Worm (Caenorhabditis elegans) whole organism, L1 larva: ENCODE results near the gene nlp-20.

ENCODE experiments used
- C04F5.9 ChIP-seq: sonication (generic microtip); optimal IDR thresholded peaks from 2 replicates; lab custom pipeline; 2016; ENCODE audit warnings: missing genetic modification characterization, missing compliant biosample characterization
- C34B4.2 ChIP-seq: sonication (generic microtip); optimal IDR thresholded peaks from 2 replicates; lab custom pipeline; 2017; ENCODE audit warnings: mild to moderate bottlenecking, missing genetic modification characterization, missing compliant biosample characterization
- F16B12.6 ChIP-seq: fragments of 150-350 bp; optimal IDR thresholded peaks from 2 replicates; lab custom pipeline; 2014; ENCODE audit warnings: missing biosample characterization, missing genetic modification characterization
- Y116A8C.19 ChIP-seq: sonication (generic microtip); optimal IDR thresholded peaks from 2 replicates; lab custom pipeline; 2016; ENCODE audit warnings: missing compliant biosample characterization, missing genetic modification characterization, borderline replicate concordance
- aha-1 ChIP-seq: fragments of 150-350 bp; optimal IDR thresholded peaks from 2 replicates; lab custom pipeline; 2014; ENCODE audit warnings: missing biosample characterization, missing genetic modification characterization
- alr-1 ChIP-seq: fragments of 200-800 bp; sonication (Bioruptor generic); optimal IDR thresholded peaks from 2 replicates; lab custom pipeline; 2018; ENCODE audit warnings: borderline replicate concordance, mild to moderate bottlenecking, missing genetic modification characterization, missing compliant biosample characterization
- ama-1 ChIP-seq: fragments of 150-350 bp; optimal IDR thresholded peaks from 2 replicates; lab custom pipeline; 2014
- blmp-1 ChIP-seq: fragments of 150-350 bp; optimal IDR thresholded peaks from 2 replicates; lab custom pipeline; 2014; ENCODE audit warnings: missing biosample characterization, missing genetic modification characterization
- ceh-82 ChIP-seq, 3 experiments: fragments of 150-350 bp in 1 of 3; sonication (generic microtip) in 2 of 3; optimal IDR thresholded peaks; 2 replicates each; lab custom pipeline; 2014 to 2017; ENCODE audit warnings: missing biosample characterization in 3 of 3, missing genetic modification characterization in 3 of 3
- ceh-88 ChIP-seq: fragments of 200-800 bp; sonication (Bioruptor generic); IDR thresholded peaks from 2 replicates; pipeline ENCODE4 v1.3.6; 2022; ENCODE audit warnings: missing genetic modification characterization, missing compliant biosample characterization
- ceh-90 ChIP-seq: sonication (generic microtip); optimal IDR thresholded peaks from 2 replicates; lab custom pipeline; 2016; ENCODE audit warnings: missing genetic modification characterization, missing compliant biosample characterization
- dpl-1 ChIP-seq, 3 experiments: fragments of 150-350 bp in 2 of 3; sonication (generic microtip) in 1 of 3; optimal IDR thresholded peaks; 2 replicates each; lab custom pipeline; 2014 to 2017; ENCODE audit warnings: missing biosample characterization in 3 of 3, missing genetic modification characterization in 3 of 3, missing genetic modification reagents in 3 of 3
- efl-1 ChIP-seq, 4 experiments: fragments of 150-350 bp; optimal IDR thresholded peaks in 3 of 4; peaks in 1 of 4; 1 replicate in 1 of 4; 2 replicates in 3 of 4; lab custom pipeline; 2014; ENCODE audit warnings: missing biosample characterization in 2 of 4, missing genetic modification characterization in 2 of 4, missing genetic modification reagents in 2 of 4
- efl-3 ChIP-seq: fragments of 200-800 bp; sonication (Bioruptor generic); optimal IDR thresholded peaks from 2 replicates; lab custom pipeline; 2018; ENCODE audit warnings: mild to moderate bottlenecking, missing genetic modification characterization, missing compliant biosample characterization
- ets-5 ChIP-seq: fragments of 200-800 bp; sonication (Bioruptor generic); IDR thresholded peaks from 2 replicates; pipeline ENCODE4 v1.3.6; 2022; ENCODE audit warnings: missing genetic modification characterization, missing compliant biosample characterization
- fkh-10 ChIP-seq: sonication (generic microtip); optimal IDR thresholded peaks from 2 replicates; lab custom pipeline; 2017; ENCODE audit warnings: missing biosample characterization, missing genetic modification reagents, missing genetic modification characterization
- fkh-8 ChIP-seq: sonication (generic microtip); optimal IDR thresholded peaks from 2 replicates; lab custom pipeline; 2016; ENCODE audit warnings: mild to moderate bottlenecking, missing genetic modification characterization, missing compliant biosample characterization
- fos-1 ChIP-seq: fragments of 150-350 bp; optimal IDR thresholded peaks from 2 replicates; lab custom pipeline; 2014; ENCODE audit warnings: missing biosample characterization, missing genetic modification characterization
- grh-1 ChIP-seq: fragments of 200-800 bp; sonication (Bioruptor generic); IDR thresholded peaks from 2 replicates; pipeline ENCODE4 v1.3.6; 2022; ENCODE audit warnings: missing genetic modification reagents, missing genetic modification characterization, missing compliant biosample characterization
- hlh-4 ChIP-seq: sonication (generic microtip); optimal IDR thresholded peaks from 2 replicates; lab custom pipeline; 2016; ENCODE audit warnings: mild to moderate bottlenecking, missing genetic modification characterization, missing compliant biosample characterization
- hpl-2 ChIP-seq: fragments of 150-350 bp; optimal IDR thresholded peaks from 2 replicates; lab custom pipeline; 2014; ENCODE audit warnings: missing biosample characterization, missing genetic modification reagents, missing genetic modification characterization
- irx-1 ChIP-seq: sonication (generic microtip); optimal IDR thresholded peaks from 2 replicates; lab custom pipeline; 2016; ENCODE audit warnings: missing genetic modification characterization, missing compliant biosample characterization
- jun-1 ChIP-seq: fragments of 150-350 bp; optimal IDR thresholded peaks from 2 replicates; lab custom pipeline; 2014; ENCODE audit warnings: missing biosample characterization, missing genetic modification reagents, missing genetic modification characterization
- lin-14 ChIP-seq: fragments of 200-800 bp; sonication (Bioruptor generic); optimal IDR thresholded peaks from 2 replicates; lab custom pipeline; 2018; ENCODE audit warnings: mild to moderate bottlenecking, missing genetic modification characterization, moderate library complexity, missing compliant biosample characterization
- lin-15B ChIP-seq: fragments of 150-350 bp; sonication (generic microtip); optimal IDR thresholded peaks from 3 replicates; lab custom pipeline; 2014; ENCODE audit warnings: missing biosample characterization, missing genetic modification characterization
- lin-35 ChIP-seq, 2 experiments: fragments of 150-350 bp; optimal IDR thresholded peaks; 2 replicates each; lab custom pipeline; 2014; ENCODE audit warnings: missing biosample characterization in 2 of 2, missing genetic modification characterization in 2 of 2, missing genetic modification reagents in 2 of 2
- mab-9 ChIP-seq: fragments of 200-800 bp; sonication (Bioruptor generic); IDR thresholded peaks from 2 replicates; pipeline ENCODE4 v1.3.6; 2022; ENCODE audit warnings: missing genetic modification reagents, missing genetic modification characterization, missing compliant biosample characterization
- nhr-12 ChIP-seq: sonication (generic microtip); optimal IDR thresholded peaks from 2 replicates; lab custom pipeline; 2017; ENCODE audit warnings: missing biosample characterization, missing genetic modification characterization
- nhr-19 ChIP-seq: fragments of 200-800 bp; sonication (Bioruptor generic); conservative IDR thresholded peaks from 2 replicates; pipeline ENCODE4 v1.3.6; 2022; ENCODE audit warnings: missing genetic modification characterization, missing compliant biosample characterization
- nhr-20 ChIP-seq: sonication (generic microtip); optimal IDR thresholded peaks from 2 replicates; lab custom pipeline; 2016; ENCODE audit warnings: mild to moderate bottlenecking, missing genetic modification characterization, missing compliant biosample characterization
- nhr-28 ChIP-seq: fragments of 150-350 bp; optimal IDR thresholded peaks from 2 replicates; lab custom pipeline; 2014; ENCODE audit warnings: missing biosample characterization, missing genetic modification characterization
- nhr-47 ChIP-seq: sonication (generic microtip); optimal IDR thresholded peaks from 2 replicates; lab custom pipeline; 2016; ENCODE audit warnings: mild to moderate bottlenecking, missing genetic modification characterization, moderate library complexity, missing compliant biosample characterization
- nhr-77 ChIP-seq: fragments of 150-350 bp; optimal IDR thresholded peaks from 2 replicates; lab custom pipeline; 2014; ENCODE audit warnings: missing biosample characterization, missing genetic modification characterization
- nhr-84 ChIP-seq: sonication (generic microtip); optimal IDR thresholded peaks from 2 replicates; lab custom pipeline; 2017; ENCODE audit warnings: missing biosample characterization, missing genetic modification characterization
- nhr-85 ChIP-seq: sonication (generic microtip); peaks from one replicate; lab custom pipeline; 2016; ENCODE audit warnings: missing genetic modification characterization, inconsistent platforms, missing compliant biosample characterization
- nhr-90 ChIP-seq: sonication (generic microtip); optimal IDR thresholded peaks from 2 replicates; lab custom pipeline; 2016; ENCODE audit warnings: mild to moderate bottlenecking, missing genetic modification characterization, missing compliant biosample characterization; ENCODE audit not compliant: poor library complexity
- pag-3 ChIP-seq: sonication (generic microtip); optimal IDR thresholded peaks from 2 replicates; lab custom pipeline; 2017; ENCODE audit warnings: missing genetic modification characterization, mild to moderate bottlenecking, missing compliant biosample characterization, antibody characterized with exemption, borderline replicate concordance; ENCODE audit not compliant: insufficient read depth
- pax-3 ChIP-seq: fragments of 200-800 bp; sonication (Bioruptor generic); optimal IDR thresholded peaks from 2 replicates; lab custom pipeline; 2018; ENCODE audit warnings: mild to moderate bottlenecking, missing genetic modification characterization, moderate library complexity, missing compliant biosample characterization
- rnt-1 ChIP-seq: sonication (generic microtip); optimal IDR thresholded peaks from 2 replicates; lab custom pipeline; 2016; ENCODE audit warnings: mild to moderate bottlenecking, missing genetic modification characterization, moderate library complexity, missing compliant biosample characterization
- snpc-4 ChIP-seq: fragments of 150-350 bp; optimal IDR thresholded peaks from 2 replicates; lab custom pipeline; 2014; ENCODE audit warnings: missing biosample characterization, missing genetic modification characterization
- snu-23 ChIP-seq: sonication (generic microtip); optimal IDR thresholded peaks from 2 replicates; lab custom pipeline; 2016; ENCODE audit warnings: missing genetic modification characterization, missing compliant biosample characterization
- sptf-1 ChIP-seq: fragments of 150-350 bp; optimal IDR thresholded peaks from 2 replicates; lab custom pipeline; 2014; ENCODE audit warnings: missing biosample characterization, missing genetic modification characterization
- sup-37 ChIP-seq: fragments of 200-800 bp; sonication (Bioruptor generic); optimal IDR thresholded peaks from 2 replicates; lab custom pipeline; 2018; ENCODE audit warnings: mild to moderate bottlenecking, missing genetic modification characterization, missing compliant biosample characterization
- swsn-7 ChIP-seq: sonication (generic microtip); optimal IDR thresholded peaks from 2 replicates; lab custom pipeline; 2016; ENCODE audit warnings: missing genetic modification characterization, missing compliant biosample characterization
- tbx-2 ChIP-seq: sonication (generic microtip); optimal IDR thresholded peaks from 2 replicates; lab custom pipeline; 2016; ENCODE audit warnings: missing genetic modification characterization, missing compliant biosample characterization
- unc-30 ChIP-seq: sonication (generic microtip); optimal IDR thresholded peaks from 2 replicates; lab custom pipeline; 2017; ENCODE audit warnings: missing biosample characterization, missing genetic modification characterization
- vab-15 ChIP-seq: sonication (generic microtip); optimal IDR thresholded peaks from 2 replicates; lab custom pipeline; 2017; ENCODE audit warnings: missing genotype, mild to moderate bottlenecking, missing genetic modification characterization, missing compliant biosample characterization
- xbp-1 ChIP-seq: sonication (generic microtip); optimal IDR thresholded peaks from 2 replicates; lab custom pipeline; 2016; ENCODE audit warnings: missing genetic modification characterization, missing compliant biosample characterization
- zag-1 ChIP-seq: fragments of 150-350 bp; optimal IDR thresholded peaks from 2 replicates; lab custom pipeline; 2014; ENCODE audit warnings: missing biosample characterization, missing genetic modification characterization

Gene nlp-20

ce11 chrIV:7663006-7663405 is 20.1 kb upstream of the nlp-20 start:
- TF ChIP-seq alr-1 (tag; lab: Kevin White, UChicago) (no peak), irx-1 (tag; lab: Kevin White, UChicago) (no peak), rnt-1 (tag; lab: Kevin White, UChicago) (peak; percentile 19), nhr-20 (tag; lab: Kevin White, UChicago) (no peak), swsn-7 (tag; lab: Kevin White, UChicago) (peak; percentile 24), lin-14 (GFP tag; lab: Kevin White, UChicago) (peak; percentile 79), ceh-82 (tag; optimal IDR thresholded peaks at IDR 0.05; lab: Kevin White, UChicago) (peak in 1 of 3 experiments; percentile 19), mab-9 (GFP tag; lab: Robert Waterston, UW) (peak; percentile 6; the same call in 1 of the 2 replicates), tbx-2 (tag; lab: Kevin White, UChicago) (peak; percentile 3)

- TF ChIP-seq jun-1: no peak
- peak; percentile 45 for TF ChIP-seq lin-14 (GFP tag; lab: Kevin White, UChicago)
- TF ChIP-seq, all 84 proteins: peak for 1
Measured at ce11 chrIV:7661569-7661968, 18.7 kb upstream of the nlp-20 start.

ce11 chrIV:7659481-7659880 is 16.6 kb upstream of the nlp-20 start:
- no peak for TF ChIP-seq fkh-8 (tag; lab: Kevin White, UChicago)
- no peak for TF ChIP-seq nhr-85
- TF ChIP-seq nhr-77 (tag; lab: Kevin White, UChicago): no peak
- no peak for TF ChIP-seq efl-3
- TF ChIP-seq grh-1 (GFP tag; lab: Robert Waterston, UW): no peak
- TF ChIP-seq fkh-10 (GFP tag; lab: Kevin White, UChicago): no peak
- no peak for TF ChIP-seq fos-1 (tag; lab: Kevin White, UChicago)
- TF ChIP-seq xbp-1 (tag; lab: Kevin White, UChicago): no peak
- no peak for TF ChIP-seq ceh-88 (GFP tag; lab: Robert Waterston, UW)
- no peak for TF ChIP-seq efl-1 (optimal IDR thresholded peaks at IDR 0.05; lab: Kevin White, UChicago)
- TF ChIP-seq efl-1 (GFP tag; optimal IDR thresholded peaks at IDR 0.05 in 1 of 2; lab: Kevin White, UChicago): no peak
- no peak for TF ChIP-seq F16B12.6 (tag; lab: Kevin White, UChicago)
- TF ChIP-seq mab-9 (GFP tag; lab: Robert Waterston, UW): no peak
- TF ChIP-seq nhr-28 (tag; lab: Kevin White, UChicago): no peak
- TF ChIP-seq snu-23 (GFP tag; lab: Kevin White, UChicago): peak; percentile 11
- TF ChIP-seq lin-14 (GFP tag; lab: Kevin White, UChicago): peak; percentile 65
- no peak for TF ChIP-seq hpl-2 (GFP tag; lab: Kevin White, UChicago)
- TF ChIP-seq pag-3 (tag; lab: Kevin White, UChicago): no peak
- TF ChIP-seq lin-35 (GFP tag; optimal IDR thresholded peaks at IDR 0.05; lab: Kevin White, UChicago): no peak
- TF ChIP-seq zag-1 (tag; lab: Kevin White, UChicago): no peak
- no peak for TF ChIP-seq hlh-4 (tag; lab: Kevin White, UChicago)
- TF ChIP-seq sup-37 (GFP tag; lab: Kevin White, UChicago): no peak
- TF ChIP-seq lin-15B (tag; lab: Kevin White, UChicago): no peak
- TF ChIP-seq nhr-90 (tag; lab: Kevin White, UChicago): no peak
- TF ChIP-seq pax-3 (tag; lab: Kevin White, UChicago): no peak
- TF ChIP-seq unc-30 (tag; lab: Kevin White, UChicago): no peak
- TF ChIP-seq aha-1 (tag; lab: Kevin White, UChicago): no peak
- no peak for TF ChIP-seq nhr-47
- no peak for TF ChIP-seq snpc-4 (tag; lab: Kevin White, UChicago)
- no peak for TF ChIP-seq ceh-90 (tag; lab: Kevin White, UChicago)
- no peak for TF ChIP-seq nhr-12
- no peak for TF ChIP-seq vab-15
- no peak for TF ChIP-seq dpl-1 (GFP tag; optimal IDR thresholded peaks at IDR 0.05; lab: Kevin White, UChicago)
- no peak for TF ChIP-seq C34B4.2 (tag; lab: Kevin White, UChicago)
- no peak for TF ChIP-seq nhr-84 (tag; lab: Kevin White, UChicago)
- no peak for TF ChIP-seq sptf-1 (tag; lab: Kevin White, UChicago)
- no peak for TF ChIP-seq ama-1 (lab: Kevin White, UChicago)
- no peak for TF ChIP-seq C04F5.9 (tag; lab: Kevin White, UChicago)
- no peak for TF ChIP-seq ets-5 (GFP tag; lab: Robert Waterston, UW)
- no peak for TF ChIP-seq blmp-1 (tag; lab: Kevin White, UChicago)
- TF ChIP-seq Y116A8C.19: no peak
- TF ChIP-seq irx-1 (tag; lab: Kevin White, UChicago): no peak
- peak; percentile 21; the same call in 1 of the 2 replicates for TF ChIP-seq nhr-19 (GFP tag; lab: Robert Waterston, UW)
